Fruit fly (Drosophila melanogaster): ENCODE data around the gene eyg.

The eyg gene

dm6 chr3L:12461953-12462352, 5.9 kb downstream of the eyg start:
- no peak for TF ChIP-seq psq (optimal IDR thresholded peaks at IDR 0.05)
- TF ChIP-seq h (optimal IDR thresholded peaks at IDR 0.05), result no peak
- no peak for TF ChIP-seq Sin3A (optimal IDR thresholded peaks at IDR 0.05)
- no peak for TF ChIP-seq Myc (optimal IDR thresholded peaks at IDR 0.05)

DNA sequence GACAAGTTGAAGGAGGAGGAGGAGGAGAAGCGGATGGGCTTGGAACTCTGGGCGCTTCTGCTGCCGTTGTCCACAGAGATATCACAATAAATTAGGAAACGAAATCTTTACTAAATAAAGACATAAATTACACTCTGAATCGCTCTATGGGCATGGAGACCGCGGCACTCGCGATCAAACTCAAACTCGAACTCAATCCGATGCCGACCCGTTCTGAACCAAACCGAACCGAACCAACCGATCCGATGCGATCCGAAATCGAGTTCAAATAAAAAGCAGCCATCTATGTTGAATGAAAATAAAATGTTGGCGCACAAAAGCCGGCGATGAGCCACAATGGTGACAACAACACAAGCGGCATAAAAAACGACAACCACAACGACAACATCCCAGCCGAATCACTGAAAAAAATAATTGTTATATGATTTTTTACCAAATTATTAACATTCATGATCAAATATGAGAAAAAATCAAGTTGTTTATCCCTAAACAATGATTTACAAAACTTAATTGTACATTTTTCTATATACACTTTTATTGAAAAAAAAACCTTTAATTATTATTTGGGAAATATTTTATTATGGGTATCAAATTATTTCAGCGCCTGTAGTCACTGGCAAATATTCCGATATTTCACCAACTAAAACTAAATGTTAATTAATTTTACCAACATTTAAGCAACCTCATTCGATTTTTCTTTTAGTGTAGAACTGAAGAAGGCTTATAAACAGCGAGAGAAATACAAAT, 10.7 kb downstream of the eyg start:
- TF ChIP-seq insv (optimal IDR thresholded peaks at IDR 0.05), result no peak
- TF ChIP-seq ttk (optimal IDR thresholded peaks at IDR 0.05), result no peak

DNA sequence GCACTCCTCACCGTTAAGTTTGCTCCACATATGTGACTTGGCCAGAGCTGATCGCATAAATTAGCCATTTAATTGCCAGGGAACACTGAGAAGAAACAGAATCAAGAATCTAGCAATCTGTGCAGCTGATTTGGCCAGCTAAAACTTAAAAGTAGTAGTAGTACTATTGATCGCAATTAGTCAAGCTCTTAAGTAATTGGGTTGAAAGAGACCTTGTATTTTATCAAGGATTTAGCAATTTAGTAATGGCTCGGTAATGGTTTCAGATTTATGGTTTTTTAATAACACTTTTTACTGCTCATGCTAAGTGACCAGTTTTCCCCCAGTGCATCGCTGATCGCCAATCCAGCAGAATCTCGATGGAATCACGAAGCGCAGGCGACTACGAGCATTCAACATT, 12.8 kb downstream of the eyg start:
- TF ChIP-seq Sin3A (optimal IDR thresholded peaks at IDR 0.05) (no peak), h (optimal IDR thresholded peaks at IDR 0.05) (no peak)

- TF ChIP-seq h (optimal IDR thresholded peaks at IDR 0.05) (no peak), psq (optimal IDR thresholded peaks at IDR 0.05) (no peak), ttk (optimal IDR thresholded peaks at IDR 0.05) (no peak), Sin3A (optimal IDR thresholded peaks at IDR 0.05) (no peak)
These were observed 14.3 kb downstream of the eyg start for dm6 chr3L:12453529-12453928.

- TF ChIP-seq Sin3A (optimal IDR thresholded peaks at IDR 0.05) (no peak), ttk (optimal IDR thresholded peaks at IDR 0.05) (no peak), h (optimal IDR thresholded peaks at IDR 0.05) (no peak), insv (optimal IDR thresholded peaks at IDR 0.05) (no peak), Myc (optimal IDR thresholded peaks at IDR 0.05) (no peak), psq (optimal IDR thresholded peaks at IDR 0.05) (no peak)
These were observed 20.3 kb downstream of the eyg start for dm6 chr3L:12447501-12447900.

DNA sequence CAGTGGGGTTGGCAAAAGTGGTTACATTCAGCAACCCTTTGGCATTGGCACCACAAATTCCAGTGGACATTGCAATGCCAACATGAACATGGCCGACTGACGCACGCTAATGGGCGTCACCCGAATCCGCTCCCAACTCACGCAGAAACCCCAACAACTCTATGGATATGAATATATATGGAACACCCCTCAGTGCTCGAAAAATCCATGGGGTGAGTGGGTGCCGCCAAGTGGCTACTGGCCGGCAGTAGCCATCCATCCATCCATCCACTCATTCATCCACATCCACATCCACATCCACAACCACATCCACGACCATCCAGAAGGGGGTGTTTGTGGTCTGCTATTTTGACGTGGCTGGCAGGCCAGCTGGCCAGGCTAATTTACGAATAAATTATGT, 20.7 kb downstream of the eyg start:
- TF ChIP-seq ttk (optimal IDR thresholded peaks at IDR 0.05) (no peak), psq (optimal IDR thresholded peaks at IDR 0.05) (no peak), h (optimal IDR thresholded peaks at IDR 0.05) (no peak), insv (optimal IDR thresholded peaks at IDR 0.05) (no peak), Myc (optimal IDR thresholded peaks at IDR 0.05) (no peak), Sin3A (optimal IDR thresholded peaks at IDR 0.05) (no peak)

dm6 chr3L:12444040-12444439, 23.8 kb downstream of the eyg start:
- TF ChIP-seq psq (optimal IDR thresholded peaks at IDR 0.05) (no peak), Myc (optimal IDR thresholded peaks at IDR 0.05) (no peak), insv (optimal IDR thresholded peaks at IDR 0.05) (no peak), Sin3A (optimal IDR thresholded peaks at IDR 0.05) (no peak), ttk (optimal IDR thresholded peaks at IDR 0.05) (no peak), h (optimal IDR thresholded peaks at IDR 0.05) (no peak)

- TF ChIP-seq insv (optimal IDR thresholded peaks at IDR 0.05) (no peak), Myc (optimal IDR thresholded peaks at IDR 0.05) (no peak), Sin3A (optimal IDR thresholded peaks at IDR 0.05) (no peak), ttk (optimal IDR thresholded peaks at IDR 0.05) (no peak), psq (optimal IDR thresholded peaks at IDR 0.05) (no peak), h (optimal IDR thresholded peaks at IDR 0.05) (no peak)
These were observed 25.2 kb downstream of the eyg start for dm6 chr3L:12442593-12442992.

dm6 chr3L:12434432-12434831, 33.4 kb downstream of the eyg start:
- TF ChIP-seq psq (optimal IDR thresholded peaks at IDR 0.05) (no peak), Sin3A (optimal IDR thresholded peaks at IDR 0.05) (no peak), h (optimal IDR thresholded peaks at IDR 0.05) (no peak), insv (optimal IDR thresholded peaks at IDR 0.05) (no peak), Myc (optimal IDR thresholded peaks at IDR 0.05) (no peak), ttk (optimal IDR thresholded peaks at IDR 0.05) (no peak)

dm6 chr3L:12433710-12434109, 34.1 kb downstream of the eyg start:
- no peak for TF ChIP-seq insv (optimal IDR thresholded peaks at IDR 0.05)

DNA sequence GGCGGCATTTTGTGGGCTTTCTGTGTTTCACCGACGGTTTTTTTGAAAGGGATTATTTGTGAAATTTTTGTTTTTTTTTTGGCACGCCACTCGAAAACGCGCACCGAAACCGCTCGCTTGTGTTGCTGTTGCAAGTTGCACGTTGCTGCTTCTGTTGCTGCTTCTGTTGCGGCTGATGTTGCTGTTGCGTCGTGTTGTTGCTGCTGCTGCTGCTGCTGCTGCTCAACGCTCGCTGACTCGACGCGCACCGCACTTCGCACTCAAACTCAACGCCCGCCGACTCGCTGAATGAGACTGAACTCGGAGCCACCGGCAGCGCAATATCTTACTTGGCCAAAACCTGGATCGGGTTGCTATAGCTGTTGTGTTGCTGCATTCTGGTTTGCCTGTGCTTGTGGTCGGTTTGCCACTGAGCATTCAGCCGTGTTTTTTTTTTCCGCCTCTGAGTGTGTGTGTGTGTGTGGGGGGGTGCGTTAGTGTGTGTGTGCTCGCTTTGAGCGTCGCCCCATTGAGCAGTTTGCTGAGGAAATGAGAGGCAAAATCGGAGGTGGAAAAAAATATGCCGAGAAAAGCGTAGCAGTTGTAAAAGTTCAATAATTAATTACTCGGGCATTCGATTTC, 35.3 kb downstream of the eyg start, which contains the start of gene toe:
toe (minus strand) TSS at position 277 of the 621 bp plus-strand sequence.
- no peak for TF ChIP-seq Myc (optimal IDR thresholded peaks at IDR 0.05)
- TF ChIP-seq h (optimal IDR thresholded peaks at IDR 0.05), result no peak
- TF ChIP-seq ttk (optimal IDR thresholded peaks at IDR 0.05), result no peak
- TF ChIP-seq psq (optimal IDR thresholded peaks at IDR 0.05), result no peak
- no peak for TF ChIP-seq insv (optimal IDR thresholded peaks at IDR 0.05)
- no peak for TF ChIP-seq Sin3A (optimal IDR thresholded peaks at IDR 0.05)

DNA sequence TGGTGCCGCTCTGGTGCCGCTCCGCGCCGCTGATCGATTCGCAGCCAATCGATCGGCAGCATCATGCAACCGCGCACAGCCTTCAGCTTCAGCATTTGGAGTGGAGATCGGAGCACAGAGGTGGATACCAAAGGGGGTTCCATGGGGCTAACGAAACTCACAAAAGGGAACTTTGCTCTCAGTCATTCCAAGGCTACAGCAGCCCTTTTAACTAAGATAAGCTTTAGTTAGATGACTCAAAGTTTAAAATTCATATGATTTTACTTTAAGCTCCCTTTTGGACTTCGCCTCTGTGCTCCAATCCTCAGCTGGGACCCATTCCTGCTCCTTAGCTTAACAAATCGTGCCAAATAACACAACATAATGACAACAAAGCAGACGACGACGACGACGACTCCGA, 47.4 kb downstream of the eyg start:
- TF ChIP-seq insv (optimal IDR thresholded peaks at IDR 0.05), result no peak
- no peak for TF ChIP-seq Myc (optimal IDR thresholded peaks at IDR 0.05)
- TF ChIP-seq h (optimal IDR thresholded peaks at IDR 0.05), result no peak
- no peak for TF ChIP-seq psq (optimal IDR thresholded peaks at IDR 0.05)

dm6 chr3L:12417341-12417740, 50.5 kb downstream of the eyg start, which contains the start of gene ArfGAP1:
Gene ArfGAP1, minus strand, starts transcription at chr3L:12417580.
- TF ChIP-seq psq (optimal IDR thresholded peaks at IDR 0.05) (no peak), Sin3A (optimal IDR thresholded peaks at IDR 0.05) (no peak), insv (optimal IDR thresholded peaks at IDR 0.05) (no peak), h (optimal IDR thresholded peaks at IDR 0.05) (no peak), Myc (optimal IDR thresholded peaks at IDR 0.05) (no peak), ttk (optimal IDR thresholded peaks at IDR 0.05) (no peak)

All from Kc167 (cell line).